Worm (Caenorhabditis elegans): Measurements from ENCODE around the gene fbxc-52.
"Not testable (repeated sequence)": the region's sequence is repeated elsewhere in the genome, so short reads cannot be mapped to it uniquely, and the experiment has no call there.

Gene fbxc-52

DNA sequence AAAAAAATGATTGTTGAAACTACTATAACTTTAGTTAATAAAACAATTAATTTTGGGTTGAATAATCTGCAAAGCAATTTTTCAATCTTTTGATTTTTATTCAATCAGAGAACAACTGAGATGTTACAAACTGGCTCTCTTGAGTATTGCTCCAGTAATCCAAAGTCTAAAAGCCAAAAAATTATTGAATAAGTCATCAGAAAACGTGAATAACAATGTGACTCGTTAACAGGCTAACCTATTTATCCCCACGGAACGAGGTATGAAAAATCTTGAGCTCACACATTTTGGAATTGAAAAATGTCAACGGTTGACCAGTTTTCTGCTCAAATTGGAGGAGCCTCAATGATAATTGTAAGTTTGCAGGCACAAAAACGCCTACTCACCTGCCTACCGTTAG is 40.4 kb downstream of the fbxc-52 start, which contains the start of gene srx-111:
TSS of gene srx-111 (plus strand) at position 301 of the 400 bp plus-strand sequence.
- TF ChIP-seq hlh-30 (tag; optimal IDR thresholded peaks at IDR 0.05; ENCODE audit: insufficient read depth) = no peak
- TF ChIP-seq elt-2 (tag; optimal IDR thresholded peaks at IDR 0.05) = no peak
- no peak for TF ChIP-seq pax-1 (tag; optimal IDR thresholded peaks at IDR 0.05)
- TF ChIP-seq pha-2 (tag; optimal IDR thresholded peaks at IDR 0.05) = no peak
- no peak for TF ChIP-seq fkh-6 (tag; optimal IDR thresholded peaks at IDR 0.05)
- no peak for TF ChIP-seq mec-3 (tag; optimal IDR thresholded peaks at IDR 0.05; ENCODE audit: borderline replicate concordance)
- no peak for TF ChIP-seq pat-9 (tag; optimal IDR thresholded peaks at IDR 0.05)

DNA sequence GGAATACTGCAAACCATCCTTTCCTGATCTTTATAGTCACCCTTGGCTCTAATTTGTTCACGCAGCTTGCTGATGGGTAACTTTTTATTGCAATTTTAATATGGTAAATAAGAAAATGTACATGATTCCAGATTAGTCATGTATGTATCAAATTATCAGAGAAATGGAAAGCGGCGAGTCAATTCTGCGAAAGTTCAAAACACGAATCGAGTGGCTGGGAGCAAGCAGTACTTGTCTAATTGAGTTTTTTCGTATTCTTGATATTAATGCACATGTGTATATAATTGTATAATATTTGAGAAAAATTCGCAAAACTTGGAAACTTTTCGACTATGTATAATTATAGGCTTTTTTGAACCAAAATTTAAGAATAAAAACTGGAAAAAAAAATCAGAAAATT is 41.9 kb downstream of the fbxc-52 start, which contains the start of gene T24E12.12:
TSS of gene T24E12.12 (plus strand) at position 281 of the 400 bp plus-strand sequence.
- TF ChIP-seq sox-2 (GFP tag; IDR thresholded peaks at IDR 0.05) (no peak), hlh-6 (tag; optimal IDR thresholded peaks at IDR 0.05) (no peak), hlh-8 (tag; optimal IDR thresholded peaks at IDR 0.05) (no peak), ceh-14 (tag; optimal IDR thresholded peaks at IDR 0.05) (no peak), dve-1 (tag; optimal IDR thresholded peaks at IDR 0.05) (no peak), ceh-18 (tag; optimal IDR thresholded peaks at IDR 0.05) (no peak), ceh-45 (GFP tag; IDR thresholded peaks at IDR 0.05) (no peak), ceh-6 (GFP tag; optimal IDR thresholded peaks at IDR 0.05) (no peak), npax-4 (tag; optimal IDR thresholded peaks at IDR 0.05) (no peak), pag-3 (tag; optimal IDR thresholded peaks at IDR 0.05; ENCODE audit: borderline replicate concordance) (no peak), ceh-48 (tag; optimal IDR thresholded peaks at IDR 0.05) (no peak), mec-3 (tag; optimal IDR thresholded peaks at IDR 0.05; ENCODE audit: borderline replicate concordance) (no peak), lim-6 (tag; optimal IDR thresholded peaks at IDR 0.05) (no peak), che-1 (tag; optimal IDR thresholded peaks at IDR 0.05) (no peak), elt-2 (tag; optimal IDR thresholded peaks at IDR 0.05) (no peak), tbx-2 (tag; optimal IDR thresholded peaks at IDR 0.05) (no peak), madf-2 (tag; optimal IDR thresholded peaks at IDR 0.05) (no peak)

DNA sequence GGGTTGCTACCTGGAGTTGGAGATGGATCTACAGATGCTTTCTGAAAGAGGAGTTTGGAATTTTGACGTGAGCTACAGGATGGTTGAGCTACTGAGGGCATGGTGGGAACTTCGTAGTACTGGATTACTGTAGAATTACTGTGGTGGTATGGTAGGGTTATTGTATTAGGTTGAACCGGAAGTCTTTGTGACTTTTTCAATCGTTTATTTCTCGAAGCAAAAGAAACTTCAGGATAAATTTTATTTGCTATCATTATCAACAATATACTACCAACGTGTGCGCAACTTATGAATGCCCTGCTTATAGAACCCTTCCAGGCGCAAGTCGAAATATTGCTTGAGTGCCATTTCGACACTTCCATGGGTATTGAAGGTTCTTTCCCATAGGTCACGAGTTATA is 44.5 kb downstream of the fbxc-52 start, which contains the start of gene T24E12.6:
TSS of gene T24E12.6 (minus strand) at position 101 of the 400 bp plus-strand sequence.
- TF ChIP-seq fkh-6 (tag; optimal IDR thresholded peaks at IDR 0.05); fkh-10 (GFP tag; optimal IDR thresholded peaks at IDR 0.05); unc-55 (GFP tag; optimal IDR thresholded peaks at IDR 0.05): not testable (repeated sequence)

ce11 chrII:3764486-3764885 is 47.4 kb downstream of the fbxc-52 start, which contains the start of gene srx-112:
Gene srx-112, minus strand, starts transcription at chrII:3764586.
- TF ChIP-seq odd-2 (tag; optimal IDR thresholded peaks at IDR 0.05) = no peak
- TF ChIP-seq F13H6.1 (tag; optimal IDR thresholded peaks at IDR 0.05) = no peak
- no peak for TF ChIP-seq Y22D7AL.16 (tag; optimal IDR thresholded peaks at IDR 0.05)

All from whole organism, late embryonic.